Worm (Caenorhabditis elegans) whole organism, young adult: ENCODE data around the gene cyp-25A4.
"Not testable (repeated sequence)": the region's sequence is repeated elsewhere in the genome, so short reads cannot be mapped to it uniquely, and the experiment has no call there.

Source experiments
- F37B4.10 ChIP-seq: fragments of 200-800 bp; sonication (Bioruptor generic); IDR thresholded peaks from 2 replicates; pipeline ENCODE4 v1.3.6; 2022; ENCODE audit warnings: missing genetic modification characterization, missing compliant biosample characterization
- ceh-91 ChIP-seq: fragments of 200-800 bp; sonication (Bioruptor generic); IDR thresholded peaks from 2 replicates; pipeline ENCODE4 v1.3.6; 2022; ENCODE audit warnings: missing genetic modification reagents, missing genetic modification characterization, missing compliant biosample characterization
- gei-17 ChIP-seq: fragments of 200-800 bp; sonication (Bioruptor generic); optimal IDR thresholded peaks from 2 replicates; lab custom pipeline; 2018; ENCODE audit warnings: mild to moderate bottlenecking, missing genetic modification characterization, missing compliant biosample characterization
- nfya-2 ChIP-seq: fragments of 200-800 bp; sonication (Bioruptor generic); IDR thresholded peaks from 2 replicates; pipeline ENCODE4 v1.3.6; 2022; ENCODE audit warnings: missing genetic modification reagents, missing genetic modification characterization, missing compliant biosample characterization
- pha-4 ChIP-seq: fragments of 150-350 bp; sonication (generic microtip); optimal IDR thresholded peaks from 2 replicates; lab custom pipeline; 2014; ENCODE audit warnings: missing biosample characterization, missing genetic modification reagents, missing genetic modification characterization
- snpc-1.1 ChIP-seq: sonication (generic microtip); optimal IDR thresholded peaks from 2 replicates; lab custom pipeline; 2017; ENCODE audit warnings: missing genetic modification characterization, mild to moderate bottlenecking, missing compliant biosample characterization, antibody characterized with exemption, moderate library complexity, missing genotype, missing genetic modification reagents; ENCODE audit not compliant: insufficient read depth
- unc-130 ChIP-seq: sonication (generic microtip); optimal IDR thresholded peaks from 2 replicates; lab custom pipeline; 2016; ENCODE audit warnings: missing genetic modification reagents, missing genetic modification characterization, missing compliant biosample characterization
- unc-62 ChIP-seq: fragments of 150-350 bp; optimal IDR thresholded peaks from 2 replicates; lab custom pipeline; 2014; ENCODE audit warnings: missing biosample characterization, missing genetic modification reagents, missing genetic modification characterization

DNA sequence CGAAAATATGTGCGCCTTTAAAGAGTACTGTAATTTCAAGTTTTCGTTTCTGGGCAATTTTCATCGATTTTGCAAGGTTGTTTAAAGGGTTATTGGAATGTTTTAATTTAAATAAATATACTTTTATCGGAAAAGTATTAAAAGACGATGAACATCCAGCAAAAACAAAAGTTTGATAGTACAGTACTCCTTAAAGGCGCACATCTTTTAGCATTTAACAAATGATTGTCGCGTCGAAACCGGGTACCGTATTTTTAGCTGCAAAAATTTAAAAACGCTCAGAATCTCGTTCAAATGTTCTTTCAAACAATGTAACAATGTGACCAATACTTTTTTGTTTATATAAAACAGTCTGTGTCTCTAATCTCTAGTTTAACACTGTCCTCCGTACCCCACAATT, 11.6 kb downstream of the cyp-25A4 start, which contains the start of gene C36A4.11:
- not testable (repeated sequence) for TF ChIP-seq unc-62; gei-17; pha-4 (tag; lab: Kevin White, UChicago); nfya-2 (GFP tag; lab: Robert Waterston, UW); ceh-91 (GFP tag; lab: Robert Waterston, UW); snpc-1.1 (tag; lab: Kevin White, UChicago); unc-130 (GFP tag; lab: Kevin White, UChicago); F37B4.10 (GFP tag; lab: Robert Waterston, UW)
